Worm (Caenorhabditis elegans): ENCODE results near the gene C24B9.3.

C24B9.3 gene

ce11 chrV:2730784-2731480, 19.5 kb upstream of the C24B9.3 start, which contains the start of gene dod-3:
Gene dod-3, minus strand, starts transcription at chrV:2731098.
- TF ChIP-seq ets-4 (GFP tag; optimal IDR thresholded peaks at IDR 0.05) (peak; percentile 65), ceh-40 (GFP tag; IDR thresholded peaks at IDR 0.05) (no peak), ama-1 (optimal IDR thresholded peaks at IDR 0.05) (peak; percentile 57), ama-1 (GFP tag; optimal IDR thresholded peaks at IDR 0.05) (no peak), madf-3 (GFP tag; IDR thresholded peaks at IDR 0.05) (no peak), attf-6 (GFP tag; IDR thresholded peaks at IDR 0.05) (no peak), attf-5 (GFP tag; optimal IDR thresholded peaks at IDR 0.05) (peak; percentile 19), nhr-80 (tag; optimal IDR thresholded peaks at IDR 0.05) (peak; percentile 94), fkh-3 (tag; optimal IDR thresholded peaks at IDR 0.05) (no peak), aptf-2 (GFP tag; conservative IDR thresholded peaks at IDR 0.05) (no peak), ztf-22 (GFP tag; optimal IDR thresholded peaks at IDR 0.05) (peak; percentile 70), lsy-27 (tag; optimal IDR thresholded peaks at IDR 0.05; ENCODE audit: borderline replicate concordance, insufficient read depth) (no peak), tbp1 (GFP tag; optimal IDR thresholded peaks at IDR 0.05) (peak; percentile 27), nhr-90 (tag; optimal IDR thresholded peaks at IDR 0.05) (no peak), C17E4.6 (GFP tag; IDR thresholded peaks at IDR 0.05) (no peak), atf-7 (tag; optimal IDR thresholded peaks at IDR 0.05) (peak; percentile 90), egl-18 (GFP tag; IDR thresholded peaks at IDR 0.05) (no peak), xnd-1 (tag; optimal IDR thresholded peaks at IDR 0.05) (no peak), cebp-2 (GFP tag; IDR thresholded peaks at IDR 0.05) (no peak), madf-8 (GFP tag; conservative IDR thresholded peaks at IDR 0.05) (no peak), lin-35 (GFP tag; optimal IDR thresholded peaks at IDR 0.05) (no peak), mes-4 (tag; optimal IDR thresholded peaks at IDR 0.05) (no peak), dox-1 (GFP tag; IDR thresholded peaks at IDR 0.05) (peak; percentile 71), let-526 (GFP tag; IDR thresholded peaks at IDR 0.05) (no peak), nhr-179 (tag; optimal IDR thresholded peaks at IDR 0.05) (no peak), egrh-3 (GFP tag; IDR thresholded peaks at IDR 0.05) (peak; percentile 8; the same call in 1 of the 2 replicates), egl-44 (GFP tag; IDR thresholded peaks at IDR 0.05) (0 out of 2 replicates have a peak, but pooled peaks have one; percentile 65), tlf-1 (GFP tag; optimal IDR thresholded peaks at IDR 0.05) (peak; percentile 63), nfyb-1 (GFP tag; IDR thresholded peaks at IDR 0.05) (peak; percentile 50; the same call in 1 of the 2 replicates), chd-7 (tag; optimal IDR thresholded peaks at IDR 0.05) (peak; percentile 4)

ce11 chrV:2728236-2728635, 16.8 kb upstream of the C24B9.3 start, which contains the start of gene str-33:
Gene str-33, plus strand, starts transcription at chrV:2728536.
- no peak for TF ChIP-seq F55B11.4 (tag; optimal IDR thresholded peaks at IDR 0.05; ENCODE audit: borderline replicate concordance, insufficient read depth)
- TF ChIP-seq rpc-1 (optimal IDR thresholded peaks at IDR 0.05): no peak
- TF ChIP-seq rpc-1 (tag; optimal IDR thresholded peaks at IDR 0.05): no peak
- TF ChIP-seq fkh-3 (tag; optimal IDR thresholded peaks at IDR 0.05): no peak
- TF ChIP-seq sptf-2 (GFP tag; optimal IDR thresholded peaks at IDR 0.05): no peak
- no peak for TF ChIP-seq ceh-100 (GFP tag; IDR thresholded peaks at IDR 0.05)
- TF ChIP-seq C06A6.2 (GFP tag; conservative IDR thresholded peaks at IDR 0.05): no peak
- TF ChIP-seq lin-54 (GFP tag; optimal IDR thresholded peaks at IDR 0.05): no peak
- TF ChIP-seq lsy-27 (tag; optimal IDR thresholded peaks at IDR 0.05; ENCODE audit: borderline replicate concordance, insufficient read depth): no peak
- TF ChIP-seq snpc-1.1 (tag; optimal IDR thresholded peaks at IDR 0.05; ENCODE audit: insufficient read depth): no peak
- no peak for TF ChIP-seq nfya-2 (GFP tag; IDR thresholded peaks at IDR 0.05)
- TF ChIP-seq mes-4 (tag; optimal IDR thresholded peaks at IDR 0.05): no peak
- no peak for TF ChIP-seq mel-28 (tag; optimal IDR thresholded peaks at IDR 0.05; ENCODE audit: borderline replicate concordance)
- TF ChIP-seq sea-2 (GFP tag; IDR thresholded peaks at IDR 0.05): no peak
- no peak for TF ChIP-seq Y53F4B.3 (GFP tag; IDR thresholded peaks at IDR 0.05)
- no peak for TF ChIP-seq hmg-1.2 (GFP tag; IDR thresholded peaks at IDR 0.05)
- TF ChIP-seq unc-130 (GFP tag; optimal IDR thresholded peaks at IDR 0.05): no peak
- TF ChIP-seq pha-4 (tag; optimal IDR thresholded peaks at IDR 0.05): no peak
- TF ChIP-seq attf-5 (GFP tag; optimal IDR thresholded peaks at IDR 0.05): no peak
- TF ChIP-seq egl-44 (GFP tag; IDR thresholded peaks at IDR 0.05): no peak
- TF ChIP-seq F22D6.2 (tag; optimal IDR thresholded peaks at IDR 0.05): no peak

All from whole organism, young adult.